Worm (Caenorhabditis elegans): ENCODE data around the gene C05D11.8.

C05D11.8 gene

ce11 chrIII:6381584-6382391, 45.3 kb downstream of the C05D11.8 start, which contains the start of gene znf-622:
Gene znf-622 (plus strand): TSS chrIII:6381634.
- TF ChIP-seq madf-5 (GFP tag; IDR thresholded peaks at IDR 0.05): no peak
- no peak for TF ChIP-seq Y105C5A.15 (GFP tag; IDR thresholded peaks at IDR 0.05)
- no peak for TF ChIP-seq nhr-111 (GFP tag; optimal IDR thresholded peaks at IDR 0.05)
- no peak for TF ChIP-seq jun-1 (tag; optimal IDR thresholded peaks at IDR 0.05)
- TF ChIP-seq mep-1 (tag; optimal IDR thresholded peaks at IDR 0.05): no peak
- TF ChIP-seq fos-1 (tag; optimal IDR thresholded peaks at IDR 0.05): no peak
- peak; percentile 14 for TF ChIP-seq ama-1 (optimal IDR thresholded peaks at IDR 0.05)
- no peak for TF ChIP-seq D1046.2 (GFP tag; IDR thresholded peaks at IDR 0.05)
- peak in 1 of 2 experiments; percentile 91 for TF ChIP-seq unc-62 (GFP tag; optimal IDR thresholded peaks at IDR 0.05 in 1 of 2)
- TF ChIP-seq unc-62 (tag; optimal IDR thresholded peaks at IDR 0.05): no peak
- no peak for TF ChIP-seq dmd-8 (GFP tag; IDR thresholded peaks at IDR 0.05)
- no peak for TF ChIP-seq pqm-1 (tag; optimal IDR thresholded peaks at IDR 0.05)
- no peak for TF ChIP-seq aly-2 (tag; optimal IDR thresholded peaks at IDR 0.05)
- no peak for TF ChIP-seq ztf-7 (tag; optimal IDR thresholded peaks at IDR 0.05)
- TF ChIP-seq egl-43 (GFP tag; IDR thresholded peaks at IDR 0.05): no peak
- no peak for TF ChIP-seq fkh-10 (GFP tag; optimal IDR thresholded peaks at IDR 0.05)
- no peak for TF ChIP-seq ceh-20 (GFP tag; IDR thresholded peaks at IDR 0.05)
- no peak for TF ChIP-seq php-3 (GFP tag; IDR thresholded peaks at IDR 0.05)

ce11 chrIII:6380472-6380871, 46.6 kb downstream of the C05D11.8 start, which contains the start of gene C16A3.5:
Gene C16A3.5 (plus strand): TSS chrIII:6380772.
- TF ChIP-seq mdl-1 (tag; optimal IDR thresholded peaks at IDR 0.05) (no peak), ama-1 (optimal IDR thresholded peaks at IDR 0.05) (peak; percentile 55)

ce11 chrIII:6379129-6379528, 48.0 kb downstream of the C05D11.8 start, which contains the start of gene C16A3.6:
Gene C16A3.6 (plus strand): TSS chrIII:6379212.
- TF ChIP-seq lin-29 (GFP tag; IDR thresholded peaks at IDR 0.05) (no peak), F26F4.8 (GFP tag; conservative IDR thresholded peaks at IDR 0.05) (no peak), zfp-3 (GFP tag; conservative IDR thresholded peaks at IDR 0.05) (no peak), unc-62 (GFP tag; optimal IDR thresholded peaks at IDR 0.05 in 1 of 2) (peak in 1 of 2 experiments; percentile 71), unc-62 (tag; optimal IDR thresholded peaks at IDR 0.05) (no peak), hlh-30 (tag; optimal IDR thresholded peaks at IDR 0.05; ENCODE audit: insufficient read depth) (peak; percentile 75), hif-1 (tag; optimal IDR thresholded peaks at IDR 0.05) (no peak), aha-1 (tag) (peak; percentile 1), lim-7 (GFP tag; IDR thresholded peaks at IDR 0.05) (no peak), daf-16 (GFP tag; optimal IDR thresholded peaks at IDR 0.05) (no peak), daf-16 (tag; optimal IDR thresholded peaks at IDR 0.05) (peak; percentile 15), nhr-6 (tag; optimal IDR thresholded peaks at IDR 0.05) (no peak), D1046.2 (GFP tag; IDR thresholded peaks at IDR 0.05) (no peak), ceh-32 (tag; optimal IDR thresholded peaks at IDR 0.05; ENCODE audit: poor library complexity) (no peak), daf-19 (GFP tag; conservative IDR thresholded peaks at IDR 0.05) (0 out of 2 replicates have a peak, but pooled peaks have one; percentile 23), hmg-1.1 (GFP tag; IDR thresholded peaks at IDR 0.05) (peak; percentile 54), mdl-1 (tag; optimal IDR thresholded peaks at IDR 0.05) (peak in 1 of 2 experiments; percentile 26), ces-1 (GFP tag; optimal IDR thresholded peaks at IDR 0.05) (no peak), arid-1 (GFP tag; conservative IDR thresholded peaks at IDR 0.05) (0 out of 2 replicates have a peak, but pooled peaks have one; percentile 33), dve-1 (tag; optimal IDR thresholded peaks at IDR 0.05; ENCODE audit: insufficient read depth) (peak; percentile 4), F49E8.2 (tag; optimal IDR thresholded peaks at IDR 0.05; ENCODE audit: borderline replicate concordance) (no peak), php-3 (GFP tag; IDR thresholded peaks at IDR 0.05) (no peak), pha-4 (GFP tag; IDR thresholded peaks at IDR 0.05) (no peak; the same call in 1 of the 2 replicates), pha-4 (tag; optimal IDR thresholded peaks at IDR 0.05) (no peak), hlh-11 (tag; optimal IDR thresholded peaks at IDR 0.05) (no peak), ZK337.2 (GFP tag; IDR thresholded peaks at IDR 0.05) (no peak), lsy-2 (tag; optimal IDR thresholded peaks at IDR 0.05) (peak in 1 of 2 experiments; percentile 72), mep-1 (tag; optimal IDR thresholded peaks at IDR 0.05) (peak; percentile 22), mxl-3 (GFP tag; optimal IDR thresholded peaks at IDR 0.05) (no peak), lin-38 (GFP tag; IDR thresholded peaks at IDR 0.05) (peak; percentile 66), ceh-62 (tag; optimal IDR thresholded peaks at IDR 0.05) (no peak), nhr-48 (tag; optimal IDR thresholded peaks at IDR 0.05) (peak; percentile 3), nhr-41 (GFP tag; IDR thresholded peaks at IDR 0.05) (no peak)

Measured in whole organism, L4 larva.